Fruit fly (Drosophila melanogaster) whole organism, embryonic: ENCODE data around the gene Sur-8.

ENCODE experiments used
- Antp ChIP-seq: fragments of 200-800 bp; sonication (Bioruptor generic); optimal IDR thresholded peaks from 3 replicates; lab custom pipeline; 2016; ENCODE audit warnings: missing biosample characterization, missing genetic modification characterization
- Asciz ChIP-seq: fragments of 200-800 bp; sonication (Bioruptor generic); optimal IDR thresholded peaks from 2 replicates; lab custom pipeline; 2017; ENCODE audit warnings: missing biosample characterization, mild to moderate bottlenecking, missing genetic modification characterization, missing genetic modification reagents
- CG10267 ChIP-seq: fragments of 200-800 bp; sonication (Bioruptor generic); optimal IDR thresholded peaks from 2 replicates; lab custom pipeline; 2018; ENCODE audit warnings: missing biosample characterization, mild to moderate bottlenecking, missing genetic modification characterization, moderate library complexity
- CG10366 ChIP-seq: fragments of 200-800 bp; sonication (Bioruptor generic); IDR thresholded peaks from 2 replicates; pipeline ENCODE4 v1.3.6; 2022; ENCODE audit warnings: missing biosample characterization, missing genetic modification characterization
- CG11723 ChIP-seq: fragments of 200-800 bp; sonication (Bioruptor generic); optimal IDR thresholded peaks from 2 replicates; lab custom pipeline; 2017; ENCODE audit warnings: missing biosample characterization, mild to moderate bottlenecking, missing genetic modification characterization
- CG12769 ChIP-seq: fragments of 200-800 bp; sonication (Bioruptor generic); optimal IDR thresholded peaks from 2 replicates; lab custom pipeline; 2019; ENCODE audit warnings: missing biosample characterization, mild to moderate bottlenecking, missing genetic modification characterization, moderate library complexity
- CG14441 ChIP-seq: fragments of 200-800 bp; sonication (Bioruptor generic); IDR thresholded peaks from 2 replicates; pipeline ENCODE4 v1.3.6; 2022; ENCODE audit warnings: missing biosample characterization, missing genetic modification characterization
- CG1603 ChIP-seq: fragments of 200-800 bp; sonication (Bioruptor generic); optimal IDR thresholded peaks from 2 replicates; lab custom pipeline; 2019; ENCODE audit warnings: missing biosample characterization, mild to moderate bottlenecking, missing genetic modification characterization, moderate library complexity
- CG1647 ChIP-seq: fragments of 200-800 bp; sonication (Bioruptor generic); optimal IDR thresholded peaks from 3 replicates; lab custom pipeline; 2016; ENCODE audit warnings: missing biosample characterization, missing genetic modification characterization
- CG16779 ChIP-seq: fragments of 200-800 bp; sonication (Bioruptor generic); IDR thresholded peaks from 2 replicates; pipeline ENCODE4 v1.3.6; 2022; ENCODE audit warnings: missing biosample characterization, missing genetic modification characterization
- CG17359 ChIP-seq: fragments of 200-800 bp; sonication (Bioruptor generic); optimal IDR thresholded peaks from 3 replicates; lab custom pipeline; 2018; ENCODE audit warnings: missing biosample characterization, mild to moderate bottlenecking, missing genetic modification characterization, moderate library complexity
- CG30431 ChIP-seq: fragments of 200-800 bp; sonication (Bioruptor generic); optimal IDR thresholded peaks from 2 replicates; lab custom pipeline; 2017; ENCODE audit warnings: missing biosample characterization, missing genetic modification characterization
- CG32767 ChIP-seq: fragments of 200-800 bp; sonication (Bioruptor generic); IDR thresholded peaks from 2 replicates; pipeline ENCODE4 v1.3.6; 2022; ENCODE audit warnings: missing biosample characterization, missing genetic modification characterization
- CG3838 ChIP-seq: fragments of 200-800 bp; sonication (Bioruptor generic); optimal IDR thresholded peaks from 3 replicates; lab custom pipeline; 2016; ENCODE audit warnings: missing biosample characterization, missing genetic modification characterization
- CG4617 ChIP-seq: fragments of 200-800 bp; sonication (Bioruptor generic); optimal IDR thresholded peaks from 3 replicates; lab custom pipeline; 2016; ENCODE audit warnings: missing biosample characterization, missing genetic modification characterization, borderline replicate concordance
- CG4854 ChIP-seq: fragments of 200-800 bp; sonication (Bioruptor generic); optimal IDR thresholded peaks from 2 replicates; lab custom pipeline; 2016; ENCODE audit warnings: missing biosample characterization, missing genetic modification characterization, inconsistent platforms
- CG5245 ChIP-seq: fragments of 200-800 bp; sonication (Bioruptor generic); optimal IDR thresholded peaks from 3 replicates; lab custom pipeline; 2016; ENCODE audit warnings: missing biosample characterization, missing genetic modification characterization
- CG6683 ChIP-seq: fragments of 200-800 bp; sonication (Bioruptor generic); optimal IDR thresholded peaks from 2 replicates; lab custom pipeline; 2017; ENCODE audit warnings: missing biosample characterization, mild to moderate bottlenecking, missing genetic modification characterization, missing genetic modification reagents
- CG7987 ChIP-seq: fragments of 200-800 bp; sonication (Bioruptor generic); optimal IDR thresholded peaks from 2 replicates; lab custom pipeline; 2018; ENCODE audit warnings: missing biosample characterization, mild to moderate bottlenecking, missing genetic modification characterization, moderate library complexity
- CG8359 ChIP-seq: fragments of 200-800 bp; sonication (Bioruptor generic); optimal IDR thresholded peaks from 2 replicates; lab custom pipeline; 2017; ENCODE audit warnings: missing biosample characterization, mild to moderate bottlenecking, missing genetic modification characterization, borderline replicate concordance
- CG8924 ChIP-seq: fragments of 200-800 bp; optimal IDR thresholded peaks from 3 replicates; lab custom pipeline; 2019; ENCODE audit warnings: missing biosample characterization, mild to moderate bottlenecking, missing genetic modification characterization, moderate library complexity
- CG8944 ChIP-seq: fragments of 200-800 bp; sonication (Bioruptor generic); optimal IDR thresholded peaks from 3 replicates; lab custom pipeline; 2016; ENCODE audit warnings: missing biosample characterization, missing genetic modification characterization
- Doc3 ChIP-seq: fragments of 200-800 bp; sonication (Bioruptor generic); IDR thresholded peaks from 3 replicates; pipeline ENCODE4 v1.3.6; 2022; ENCODE audit warnings: missing biosample characterization, missing genetic modification characterization; ENCODE audit not compliant: partially characterized antibody
- Drgx ChIP-seq: fragments of 200-800 bp; sonication (Bioruptor generic); IDR thresholded peaks from 2 replicates; pipeline ENCODE4 v1.3.6; 2022; ENCODE audit warnings: missing biosample characterization, missing genetic modification characterization
- HLHmδ ChIP-seq: fragments of 200-800 bp; sonication (Bioruptor generic); optimal IDR thresholded peaks from 2 replicates; lab custom pipeline; 2018; ENCODE audit warnings: missing biosample characterization, mild to moderate bottlenecking, missing genetic modification characterization, moderate library complexity
- Hey ChIP-seq: fragments of 200-800 bp; sonication (Bioruptor generic); optimal IDR thresholded peaks from 3 replicates; lab custom pipeline; 2018; ENCODE audit warnings: missing biosample characterization, mild to moderate bottlenecking, missing genetic modification characterization
- Jarid2 ChIP-seq: fragments of 200-800 bp; sonication (Bioruptor generic); optimal IDR thresholded peaks from 3 replicates; lab custom pipeline; 2017; ENCODE audit warnings: mild to moderate bottlenecking, missing biosample characterization, missing genetic modification reagents, missing genetic modification characterization
- NFAT ChIP-seq: fragments of 200-800 bp; sonication (Bioruptor generic); IDR thresholded peaks from 2 replicates; pipeline ENCODE4 v1.3.6; 2022; ENCODE audit warnings: missing biosample characterization, missing genetic modification characterization
- NK7.1 ChIP-seq: fragments of 200-800 bp; sonication (Bioruptor generic); optimal IDR thresholded peaks from 3 replicates; lab custom pipeline; 2016; ENCODE audit warnings: missing biosample characterization, missing genetic modification characterization
- Nf-YB ChIP-seq: fragments of 200-800 bp; sonication (Bioruptor generic); optimal IDR thresholded peaks from 3 replicates; lab custom pipeline; 2019; ENCODE audit warnings: missing biosample characterization, mild to moderate bottlenecking, missing genetic modification characterization, moderate library complexity
- Nf-YC ChIP-seq: fragments of 200-800 bp; optimal IDR thresholded peaks from 3 replicates; lab custom pipeline; 2019; ENCODE audit warnings: missing biosample characterization, mild to moderate bottlenecking, missing genetic modification characterization, moderate library complexity
- Rfx ChIP-seq: fragments of 200-800 bp; sonication (Bioruptor generic); IDR thresholded peaks from 2 replicates; pipeline ENCODE4 v1.3.6; 2022; ENCODE audit warnings: missing biosample characterization, missing genetic modification characterization
- Ssrp ChIP-seq: fragments of 200-800 bp; sonication (Bioruptor generic); optimal IDR thresholded peaks from 2 replicates; lab custom pipeline; 2018; ENCODE audit warnings: missing biosample characterization, mild to moderate bottlenecking, missing genetic modification characterization, moderate library complexity
- amos ChIP-seq: fragments of 200-800 bp; sonication (Bioruptor generic); IDR thresholded peaks from 2 replicates; pipeline ENCODE4 v1.3.6; 2022; ENCODE audit warnings: missing biosample characterization, missing genetic modification characterization; ENCODE audit not compliant: partially characterized antibody
- bcd ChIP-seq: fragments of 200-800 bp; sonication (Bioruptor generic); optimal IDR thresholded peaks from 2 replicates; lab custom pipeline; 2017; ENCODE audit warnings: missing biosample characterization, mild to moderate bottlenecking, missing genetic modification characterization
- cad ChIP-seq: fragments of >200 bp; optimal IDR thresholded peaks from 2 replicates; lab custom pipeline; 2017; ENCODE audit warnings: missing biosample characterization, missing genetic modification characterization
- dysf ChIP-seq: fragments of 200-800 bp; sonication (Bioruptor generic); IDR thresholded peaks from 3 replicates; pipeline ENCODE4 v1.3.6; 2022; ENCODE audit warnings: missing biosample characterization, missing genetic modification characterization
- esg ChIP-seq: fragments of 200-800 bp; sonication (Bioruptor generic); conservative IDR thresholded peaks from 2 replicates; pipeline ENCODE4 v1.3.6; 2022; ENCODE audit warnings: missing biosample characterization, missing genetic modification characterization
- fru ChIP-seq: fragments of >200 bp; optimal IDR thresholded peaks from 2 replicates; lab custom pipeline; 2017
- gem ChIP-seq: fragments of 200-800 bp; sonication (Bioruptor generic); optimal IDR thresholded peaks from 2 replicates; lab custom pipeline; 2019; ENCODE audit warnings: missing biosample characterization, mild to moderate bottlenecking, missing genetic modification characterization, moderate library complexity
- gt ChIP-seq: fragments of 200-800 bp; sonication (Bioruptor generic); IDR thresholded peaks from 2 replicates; pipeline ENCODE4 v1.3.6; 2022; ENCODE audit warnings: missing biosample characterization, missing genetic modification characterization
- insv ChIP-seq, 2 experiments: fragments of 200-800 bp; sonication (Bioruptor generic); optimal IDR thresholded peaks; 3 replicates each; lab custom pipeline; 2016 to 2018; ENCODE audit warnings: missing biosample characterization in 2 of 2, missing genetic modification characterization in 2 of 2
- jumu ChIP-seq: fragments of 200-800 bp; sonication (Bioruptor generic); optimal IDR thresholded peaks from 3 replicates; lab custom pipeline; 2016; ENCODE audit warnings: missing biosample characterization, missing genetic modification characterization
- lmd ChIP-seq: fragments of 200-800 bp; sonication (Bioruptor generic); IDR thresholded peaks from 2 replicates; pipeline ENCODE4 v1.3.6; 2022; ENCODE audit warnings: missing biosample characterization, missing genetic modification characterization
- nmo ChIP-seq: fragments of 200-800 bp; sonication (Bioruptor generic); optimal IDR thresholded peaks from 2 replicates; lab custom pipeline; 2018; ENCODE audit warnings: missing biosample characterization, mild to moderate bottlenecking, missing genetic modification characterization, moderate library complexity
- otp ChIP-seq: fragments of 200-800 bp; sonication (Bioruptor generic); IDR thresholded peaks from 3 replicates; pipeline ENCODE4, ENCODE4 v1.3.6; 2022; ENCODE audit warnings: missing biosample characterization, missing genetic modification characterization
- p53 ChIP-seq: fragments of 200-800 bp; sonication (Bioruptor generic); optimal IDR thresholded peaks from 2 replicates; lab custom pipeline; 2016; ENCODE audit warnings: missing biosample characterization, missing genetic modification characterization
- phol ChIP-seq: fragments of 200-800 bp; sonication (Bioruptor generic); optimal IDR thresholded peaks from 3 replicates; lab custom pipeline; 2018; ENCODE audit warnings: missing biosample characterization, mild to moderate bottlenecking, missing genetic modification characterization, moderate library complexity
- sens ChIP-seq: fragments of 200-800 bp; sonication (Bioruptor generic); peaks from one replicate; lab custom pipeline; 2016; ENCODE audit warnings: missing biosample characterization, missing genetic modification characterization
- tap ChIP-seq: fragments of 200-800 bp; optimal IDR thresholded peaks from 3 replicates; lab custom pipeline; 2019; ENCODE audit warnings: missing biosample characterization, mild to moderate bottlenecking, missing genetic modification characterization, moderate library complexity
- wor ChIP-seq: fragments of 200-800 bp; sonication (Bioruptor generic); IDR thresholded peaks from 2 replicates; pipeline ENCODE4 v1.3.6; 2022; ENCODE audit warnings: missing biosample characterization, missing genetic modification characterization
- z ChIP-seq: fragments of 200-800 bp; sonication (Bioruptor generic); IDR thresholded peaks from 3 replicates; pipeline ENCODE4 v1.3.6; 2022; ENCODE audit warnings: missing biosample characterization, missing genetic modification characterization

The Sur-8 gene

dm6 chr3R:17400675-17401118, 1.6 kb downstream of the Sur-8 start (continued):
- TF ChIP-seq nmo (GFP tag; lab: Kevin White, UChicago) (peak; percentile 73), Asciz (peak; percentile 38), Nf-YC (no peak), NFAT (GFP tag; lab: Robert Waterston, UW) (no peak), CG11723 (GFP tag; lab: Kevin White, UChicago) (no peak), CG14441 (peak; percentile 38; the same call in 1 of the 2 replicates), dysf (GFP tag; lab: Robert Waterston, UW) (peak; percentile 55; the same call in 2 of the 3 replicates), CG32767 (no peak), phol (tag; lab: Kevin White, UChicago) (peak; percentile 77), lmd (GFP tag; lab: Robert Waterston, UW) (0 out of 2 replicates have a peak, but pooled peaks have one; percentile 35), Hey (tag; lab: Kevin White, UChicago) (no peak), gem (peak; percentile 76), bcd (GFP tag; lab: Kevin White, UChicago) (peak; percentile 45), NK7.1 (no peak), cad (GFP tag; lab: Kevin White, UChicago) (no peak), z (no peak), CG16779 (GFP tag; lab: Robert Waterston, UW) (no peak), CG4854 (GFP tag; lab: Kevin White, UChicago) (peak; percentile 34), CG8359 (GFP tag; lab: Kevin White, UChicago) (peak; percentile 50), Rfx (GFP tag; lab: Robert Waterston, UW) (peak; percentile 52; the same call in 1 of the 2 replicates), CG1647 (GFP tag; lab: Kevin White, UChicago) (no peak), CG6683 (GFP tag; lab: Kevin White, UChicago) (no peak), CG1603 (tag; lab: Kevin White, UChicago) (peak; percentile 32), insv (GFP tag; optimal IDR thresholded peaks at IDR 0.05; lab: Kevin White, UChicago) (no peak), Antp (GFP tag; lab: Kevin White, UChicago) (peak; percentile 12), otp (no peak), CG3838 (GFP tag; lab: Kevin White, UChicago) (no peak), CG17359 (peak; percentile 61), CG4617 (GFP tag; lab: Kevin White, UChicago) (no peak), wor (GFP tag; lab: Robert Waterston, UW) (no peak), Nf-YB (no peak), CG10267 (tag; lab: Kevin White, UChicago) (peak; percentile 55), CG8924 (tag; lab: Kevin White, UChicago) (no peak), sens (GFP tag; lab: Kevin White, UChicago) (peak; percentile 94), esg (GFP tag; lab: Robert Waterston, UW) (no peak), HLHmδ (GFP tag; lab: Kevin White, UChicago) (no peak), fru (lab: Kevin White, UChicago) (no peak), amos (GFP tag; lab: Robert Waterston, UW) (no peak), p53 (GFP tag; lab: Kevin White, UChicago) (peak; percentile 2), Drgx (GFP tag; lab: Robert Waterston, UW) (peak; percentile 60), CG10366 (GFP tag; lab: Robert Waterston, UW) (no peak), Ssrp (no peak), CG7987 (GFP tag; lab: Kevin White, UChicago) (no peak), CG5245 (GFP tag; lab: Kevin White, UChicago) (peak; percentile 36), CG30431 (GFP tag; lab: Kevin White, UChicago) (no peak), CG12769 (tag; lab: Kevin White, UChicago) (no peak), jumu (GFP tag; lab: Kevin White, UChicago) (peak; percentile 2), tap (tag; lab: Kevin White, UChicago) (peak; percentile 17), Jarid2 (GFP tag; lab: Kevin White, UChicago) (no peak), Doc3 (GFP tag; lab: Robert Waterston, UW) (no peak), CG8944 (peak; percentile 30), gt (no peak)
